Fruit fly (Drosophila melanogaster) whole organism, embryonic: ENCODE measurements around the gene Boh1.

Experiments used
- Abd-B ChIP-seq: fragments of 200-800 bp; sonication (Bioruptor generic); optimal IDR thresholded peaks from 2 replicates; lab custom pipeline; 2018; ENCODE audit warnings: missing biosample characterization, mild to moderate bottlenecking, missing genetic modification characterization, moderate library complexity
- Adf1 ChIP-seq: fragments of 200-800 bp; sonication (Bioruptor generic); IDR thresholded peaks from 2 replicates; pipeline ENCODE4 v1.3.6; 2022; ENCODE audit warnings: missing biosample characterization, missing genetic modification characterization
- Atf6 ChIP-seq: fragments of 200-800 bp; sonication (Bioruptor generic); IDR thresholded peaks from 2 replicates; pipeline ENCODE4 v1.3.6; 2022; ENCODE audit warnings: missing biosample characterization, missing genetic modification characterization
- CG10431 ChIP-seq: fragments of 200-800 bp; sonication (Bioruptor generic); optimal IDR thresholded peaks from 3 replicates; lab custom pipeline; 2018; ENCODE audit warnings: missing biosample characterization, mild to moderate bottlenecking, missing genetic modification characterization
- CG10565 ChIP-seq: fragments of 200-800 bp; sonication (Bioruptor generic); optimal IDR thresholded peaks from 3 replicates; lab custom pipeline; 2016; ENCODE audit warnings: missing biosample characterization, mild to moderate bottlenecking, missing genetic modification characterization
- CG11093 ChIP-seq: fragments of 200-800 bp; sonication (Bioruptor generic); IDR thresholded peaks from 3 replicates; pipeline ENCODE4 v1.3.6; 2022; ENCODE audit warnings: missing biosample characterization, missing genetic modification characterization
- CG13287 ChIP-seq: fragments of 200-800 bp; sonication (Bioruptor generic); IDR thresholded peaks from 2 replicates; pipeline ENCODE4 v1.3.6; 2022; ENCODE audit warnings: missing biosample characterization, missing genetic modification characterization; ENCODE audit not compliant: partially characterized antibody
- CG14050 ChIP-seq: fragments of 200-800 bp; sonication (Bioruptor generic); IDR thresholded peaks from 3 replicates; pipeline ENCODE4 v1.3.6; 2022; ENCODE audit warnings: missing biosample characterization, missing genetic modification characterization
- CG1647 ChIP-seq: fragments of 200-800 bp; sonication (Bioruptor generic); optimal IDR thresholded peaks from 3 replicates; lab custom pipeline; 2016; ENCODE audit warnings: missing biosample characterization, missing genetic modification characterization
- CG17328 ChIP-seq: fragments of 200-800 bp; sonication (Bioruptor generic); IDR thresholded peaks from 2 replicates; pipeline ENCODE4 v1.3.6; 2022; ENCODE audit warnings: missing biosample characterization, missing genetic modification characterization
- CG17802 ChIP-seq: fragments of 200-800 bp; sonication (Bioruptor generic); optimal IDR thresholded peaks from 2 replicates; lab custom pipeline; 2018; ENCODE audit warnings: missing biosample characterization, mild to moderate bottlenecking, missing genetic modification characterization, moderate library complexity
- CG1832 ChIP-seq: fragments of 200-800 bp; sonication (Bioruptor generic); optimal IDR thresholded peaks from 2 replicates; lab custom pipeline; 2017; ENCODE audit warnings: missing biosample characterization, mild to moderate bottlenecking, missing genetic modification characterization, inconsistent platforms
- CG18599 ChIP-seq: fragments of 200-800 bp; sonication (Bioruptor generic); optimal IDR thresholded peaks from 3 replicates; lab custom pipeline; 2017; ENCODE audit warnings: missing biosample characterization, missing genetic modification characterization, mild to moderate bottlenecking, moderate library complexity, missing genetic modification reagents
- CG3163 ChIP-seq: fragments of 200-800 bp; sonication (Bioruptor generic); optimal IDR thresholded peaks from 3 replicates; lab custom pipeline; 2016; ENCODE audit warnings: missing biosample characterization, missing genetic modification characterization
- CG33557 ChIP-seq: fragments of 200-800 bp; sonication (Bioruptor generic); optimal IDR thresholded peaks from 2 replicates; lab custom pipeline; 2019; ENCODE audit warnings: missing biosample characterization, mild to moderate bottlenecking, missing genetic modification characterization, moderate library complexity
- CG4617 ChIP-seq: fragments of 200-800 bp; sonication (Bioruptor generic); optimal IDR thresholded peaks from 3 replicates; lab custom pipeline; 2016; ENCODE audit warnings: missing biosample characterization, missing genetic modification characterization, borderline replicate concordance
- CG6654 ChIP-seq: fragments of 200-800 bp; sonication (Bioruptor generic); optimal IDR thresholded peaks from 2 replicates; lab custom pipeline; 2017; ENCODE audit warnings: missing biosample characterization, mild to moderate bottlenecking, missing genetic modification characterization
- CG6765 ChIP-seq: fragments of 200-800 bp; sonication (Bioruptor generic); optimal IDR thresholded peaks from 3 replicates; lab custom pipeline; 2017; ENCODE audit warnings: missing biosample characterization, mild to moderate bottlenecking, missing genetic modification characterization
- CG7987 ChIP-seq: fragments of 200-800 bp; sonication (Bioruptor generic); optimal IDR thresholded peaks from 2 replicates; lab custom pipeline; 2018; ENCODE audit warnings: missing biosample characterization, mild to moderate bottlenecking, missing genetic modification characterization, moderate library complexity
- CG8089 ChIP-seq: fragments of 200-800 bp; sonication (Bioruptor generic); optimal IDR thresholded peaks from 3 replicates; lab custom pipeline; 2016; ENCODE audit warnings: missing biosample characterization, missing genetic modification characterization
- CG8944 ChIP-seq: fragments of 200-800 bp; sonication (Bioruptor generic); optimal IDR thresholded peaks from 3 replicates; lab custom pipeline; 2016; ENCODE audit warnings: missing biosample characterization, missing genetic modification characterization
- CTCF ChIP-seq: fragments of 200-800 bp; sonication (Bioruptor generic); optimal IDR thresholded peaks from 2 replicates; lab custom pipeline; 2017; ENCODE audit warnings: missing biosample characterization, mild to moderate bottlenecking, missing genetic modification characterization, moderate library complexity
- D ChIP-seq, 2 experiments: fragments of 200-800 bp in 1 of 2; fragments of >200 bp in 1 of 2; sonication (Bioruptor generic) in 1 of 2; optimal IDR thresholded peaks; 2 replicates in 1 of 2; 3 replicates in 1 of 2; lab custom pipeline; 2017; ENCODE audit warnings: mild to moderate bottlenecking in 1 of 2, missing biosample characterization in 1 of 2, missing genetic modification characterization in 1 of 2, missing genetic modification reagents in 1 of 2
- Dip2 ChIP-seq: fragments of 200-800 bp; sonication (Bioruptor generic); IDR thresholded peaks from 2 replicates; pipeline ENCODE4 v1.3.6; 2022; ENCODE audit warnings: missing biosample characterization, missing genetic modification characterization
- Dip3 ChIP-seq: fragments of 200-800 bp; sonication (Bioruptor generic); optimal IDR thresholded peaks from 3 replicates; lab custom pipeline; 2016; ENCODE audit warnings: missing biosample characterization, missing genetic modification characterization
- E2f2 ChIP-seq: fragments of 200-800 bp; sonication (Bioruptor generic); IDR thresholded peaks from 2 replicates; pipeline ENCODE4 v1.3.6; 2022; ENCODE audit warnings: missing biosample characterization, missing genetic modification characterization
- Ets97D ChIP-seq: fragments of 200-800 bp; sonication (Bioruptor generic); optimal IDR thresholded peaks from 3 replicates; lab custom pipeline; 2016; ENCODE audit warnings: missing biosample characterization, missing genetic modification characterization
- HmgD ChIP-seq: fragments of 200-800 bp; sonication (Bioruptor generic); optimal IDR thresholded peaks from 3 replicates; lab custom pipeline; 2016; ENCODE audit warnings: missing biosample characterization, missing genetic modification characterization
- Lpt ChIP-seq: fragments of >200 bp; optimal IDR thresholded peaks from 2 replicates; lab custom pipeline; 2018; ENCODE audit warnings: missing biosample characterization, missing genetic modification characterization
- Mad ChIP-seq: fragments of 200-800 bp; sonication (Bioruptor generic); optimal IDR thresholded peaks from 2 replicates; lab custom pipeline; 2016; ENCODE audit warnings: missing biosample characterization, missing genetic modification characterization
- Med ChIP-seq: fragments of 200-800 bp; sonication (Bioruptor generic); peaks from one replicate; lab custom pipeline; 2016; ENCODE audit warnings: missing biosample characterization, missing genetic modification characterization, mild to moderate bottlenecking, inconsistent platforms, moderate library complexity
- TFAM ChIP-seq: fragments of 200-800 bp; sonication (Bioruptor generic); optimal IDR thresholded peaks from 2 replicates; lab custom pipeline; 2017; ENCODE audit warnings: missing biosample characterization, missing genetic modification characterization, inconsistent platforms
- ap ChIP-seq: fragments of 200-800 bp; sonication (Bioruptor generic); IDR thresholded peaks from 2 replicates; pipeline ENCODE4 v1.3.6; 2022; ENCODE audit warnings: missing biosample characterization, missing genetic modification characterization
- bab2 ChIP-seq: fragments of 200-800 bp; sonication (Bioruptor generic); optimal IDR thresholded peaks from 2 replicates; lab custom pipeline; 2016; ENCODE audit warnings: missing biosample characterization, missing genetic modification characterization
- bbx ChIP-seq: fragments of 200-800 bp; sonication (Bioruptor generic); IDR thresholded peaks from 2 replicates; pipeline ENCODE4 v1.3.6; 2022; ENCODE audit warnings: missing biosample characterization, missing genetic modification characterization; ENCODE audit not compliant: partially characterized antibody
- cad ChIP-seq: fragments of >200 bp; optimal IDR thresholded peaks from 2 replicates; lab custom pipeline; 2017; ENCODE audit warnings: missing biosample characterization, missing genetic modification characterization
- cg ChIP-seq: fragments of 200-800 bp; sonication (Bioruptor generic); optimal IDR thresholded peaks from 3 replicates; lab custom pipeline; 2019; ENCODE audit warnings: missing biosample characterization, mild to moderate bottlenecking, missing genetic modification characterization, moderate library complexity
- chinmo ChIP-seq: fragments of 200-800 bp; sonication (Bioruptor generic); IDR thresholded peaks from 4 replicates; pipeline ENCODE4 v1.3.6; 2022; ENCODE audit warnings: missing biosample characterization, missing genetic modification characterization; ENCODE audit not compliant: partially characterized antibody
- croc ChIP-seq: fragments of 200-800 bp; sonication (Bioruptor generic); conservative IDR thresholded peaks from 3 replicates; pipeline ENCODE4 v1.3.6; 2022; ENCODE audit warnings: missing biosample characterization, missing genetic modification characterization
- fd3F ChIP-seq: fragments of 200-800 bp; sonication (Bioruptor generic); optimal IDR thresholded peaks from 2 replicates; lab custom pipeline; 2018; ENCODE audit warnings: missing biosample characterization, mild to moderate bottlenecking, missing genetic modification characterization, moderate library complexity
- gsb-n ChIP-seq: fragments of 200-800 bp; sonication (Bioruptor generic); optimal IDR thresholded peaks from 3 replicates; lab custom pipeline; 2018; ENCODE audit warnings: missing biosample characterization, mild to moderate bottlenecking, missing genetic modification characterization
- hkb ChIP-seq, 2 experiments: fragments of 200-800 bp in 1 of 2; fragments of >200 bp in 1 of 2; sonication (Bioruptor generic) in 1 of 2; IDR thresholded peaks in 1 of 2; optimal IDR thresholded peaks in 1 of 2; 2 replicates each; pipeline versions ENCODE4 v1.3.6 to Lab custom; 2017 to 2022; ENCODE audit warnings: missing biosample characterization in 1 of 2, missing genetic modification characterization in 1 of 2
- ind ChIP-seq: fragments of 200-800 bp; sonication (Bioruptor generic); optimal IDR thresholded peaks from 3 replicates; lab custom pipeline; 2016; ENCODE audit warnings: missing biosample characterization, missing genetic modification characterization
- p53 ChIP-seq: fragments of 200-800 bp; sonication (Bioruptor generic); optimal IDR thresholded peaks from 2 replicates; lab custom pipeline; 2016; ENCODE audit warnings: missing biosample characterization, missing genetic modification characterization
- peb ChIP-seq: fragments of 200-800 bp; sonication (Bioruptor generic); IDR thresholded peaks from 2 replicates; pipeline ENCODE4 v1.3.6; 2022; ENCODE audit warnings: missing biosample characterization, missing genetic modification characterization
- pita ChIP-seq: fragments of 200-800 bp; sonication (Bioruptor generic); optimal IDR thresholded peaks from 2 replicates; lab custom pipeline; 2017; ENCODE audit warnings: missing biosample characterization, mild to moderate bottlenecking, missing genetic modification characterization
- sd ChIP-seq: fragments of 200-800 bp; sonication (Bioruptor generic); optimal IDR thresholded peaks from 3 replicates; lab custom pipeline; 2018; ENCODE audit warnings: missing biosample characterization, mild to moderate bottlenecking, missing genetic modification characterization, moderate library complexity
- unpg ChIP-seq: fragments of 200-800 bp; sonication (Bioruptor generic); optimal IDR thresholded peaks from 3 replicates; lab custom pipeline; 2018; ENCODE audit warnings: missing biosample characterization, mild to moderate bottlenecking, missing genetic modification characterization, moderate library complexity
- usp ChIP-seq: fragments of >200 bp; optimal IDR thresholded peaks from 2 replicates; lab custom pipeline; 2017; ENCODE audit warnings: missing biosample characterization, missing genetic modification characterization

Gene Boh1

dm6 chr3R:27916355-27917019, 2.8 kb downstream of the Boh1 start, which contains the start of the genes CG5003 and mRpS22 (continued):
- TF ChIP-seq croc (GFP tag; lab: Robert Waterston, UW), result no peak; the same call in 2 of the 3 replicates
- peak; percentile 38 for TF ChIP-seq CG33557 (GFP tag; lab: Kevin White, UChicago)
- TF ChIP-seq CG3163 (GFP tag; lab: Kevin White, UChicago), result no peak
- peak; percentile 16; the same call in 1 of the 2 replicates for TF ChIP-seq E2f2 (GFP tag; lab: Robert Waterston, UW)
- peak; percentile 55 for TF ChIP-seq CG1647 (GFP tag; lab: Kevin White, UChicago)
- peak; percentile 59 for TF ChIP-seq ind
- peak; percentile 45 for TF ChIP-seq CG18599 (GFP tag; lab: Kevin White, UChicago)
- TF ChIP-seq cad, result no peak
- TF ChIP-seq CG11093 (GFP tag; lab: Robert Waterston, UW), result 0 out of 3 replicates have a peak, but pooled peaks have one; percentile 25
- peak; percentile 1 for TF ChIP-seq bab2 (GFP tag; lab: Kevin White, UChicago)
- no peak for TF ChIP-seq CG1832 (GFP tag; lab: Kevin White, UChicago)
- no peak for TF ChIP-seq CTCF (GFP tag; lab: Kevin White, UChicago)
- no peak for TF ChIP-seq usp (GFP tag; lab: Kevin White, UChicago)
- TF ChIP-seq p53 (GFP tag; lab: Kevin White, UChicago), result no peak
- no peak for TF ChIP-seq TFAM (GFP tag; lab: Kevin White, UChicago)
- no peak for TF ChIP-seq peb
- peak; percentile 32 for TF ChIP-seq CG6654 (GFP tag; lab: Kevin White, UChicago)
- 0 out of 2 replicates have a peak, but pooled peaks have one; percentile 10 for TF ChIP-seq ap (GFP tag; lab: Robert Waterston, UW)
- TF ChIP-seq Abd-B, result peak; percentile 78
- TF ChIP-seq CG7987 (GFP tag; lab: Kevin White, UChicago), result no peak
- TF ChIP-seq Dip3, result peak; percentile 6
- TF ChIP-seq hkb (optimal IDR thresholded peaks at IDR 0.05; lab: Kevin White, UChicago), result no peak
- TF ChIP-seq hkb (GFP tag; IDR thresholded peaks at IDR 0.05; lab: Robert Waterston, UW), result no peak
- peak; percentile 14; the same call in 1 of the 2 replicates for TF ChIP-seq CG17328
- no peak for TF ChIP-seq pita
- TF ChIP-seq unpg, result peak; percentile 38
- no peak for TF ChIP-seq CG6765 (GFP tag; lab: Kevin White, UChicago)
- 0 out of 2 replicates have a peak, but pooled peaks have one; percentile 9 for TF ChIP-seq bbx (GFP tag; lab: Robert Waterston, UW)
- no peak for TF ChIP-seq CG10565 (GFP tag; lab: Kevin White, UChicago)
- no peak for TF ChIP-seq cg (GFP tag; lab: Kevin White, UChicago)
- TF ChIP-seq CG10431 (GFP tag; lab: Kevin White, UChicago), result peak; percentile 16
- TF ChIP-seq chinmo, result 0 out of 4 replicates have a peak, but pooled peaks have one; percentile 32
- no peak; the same call in 1 of the 2 replicates for TF ChIP-seq Atf6 (GFP tag; lab: Robert Waterston, UW)
- TF ChIP-seq HmgD (GFP tag; lab: Kevin White, UChicago), result no peak
- TF ChIP-seq CG4617 (GFP tag; lab: Kevin White, UChicago), result no peak
- no peak for TF ChIP-seq Lpt (GFP tag; lab: Kevin White, UChicago)
- no peak for TF ChIP-seq CG8944 (GFP tag; lab: Kevin White, UChicago)
- no peak for TF ChIP-seq CG17802
- peak; percentile 35 for TF ChIP-seq fd3F
- TF ChIP-seq Mad, result peak; percentile 27
- TF ChIP-seq sd (tag; lab: Kevin White, UChicago), result no peak
- TF ChIP-seq D (optimal IDR thresholded peaks at IDR 0.05; lab: Kevin White, UChicago), result no peak
- TF ChIP-seq D (GFP tag; optimal IDR thresholded peaks at IDR 0.05; lab: Kevin White, UChicago), result peak; percentile 49
- no peak for TF ChIP-seq CG8089 (GFP tag; lab: Kevin White, UChicago)
- peak; percentile 72 for TF ChIP-seq Med (GFP tag; lab: Kevin White, UChicago)
- no peak for TF ChIP-seq Adf1
- peak; percentile 27; the same call in 1 of the 2 replicates for TF ChIP-seq CG13287 (GFP tag; lab: Robert Waterston, UW)
- no peak for TF ChIP-seq Dip2
- peak; percentile 54 for TF ChIP-seq gsb-n (tag; lab: Kevin White, UChicago)
- TF ChIP-seq Ets97D (GFP tag; lab: Kevin White, UChicago), result no peak
- no peak for TF ChIP-seq CG14050 (GFP tag; lab: Robert Waterston, UW)
